Fruit fly (Drosophila melanogaster) Kc167 (cell line): ENCODE data around the gene CG12320.

ENCODE experiments used
- Myc ChIP-seq: fragments of >200 bp; optimal IDR thresholded peaks from 2 replicates; lab custom pipeline; 2017; ENCODE audit warnings: missing external identifiers
- Sin3A ChIP-seq: fragments of >200 bp; optimal IDR thresholded peaks from 2 replicates; lab custom pipeline; 2018; ENCODE audit warnings: missing external identifiers
- h ChIP-seq: fragments of >200 bp; optimal IDR thresholded peaks from 3 replicates; lab custom pipeline; 2018; ENCODE audit warnings: missing external identifiers
- insv ChIP-seq: fragments of >200 bp; optimal IDR thresholded peaks from 3 replicates; lab custom pipeline; 2018; ENCODE audit warnings: missing external identifiers
- psq ChIP-seq: fragments of >200 bp; optimal IDR thresholded peaks from 2 replicates; lab custom pipeline; 2017; ENCODE audit warnings: missing external identifiers
- ttk ChIP-seq: sonication (Bioruptor generic); optimal IDR thresholded peaks from 2 replicates; lab custom pipeline; 2017; ENCODE audit warnings: missing external identifiers

- TF ChIP-seq psq (lab: Kevin White, UChicago) (no peak), ttk (lab: Kevin White, UChicago) (no peak), h (lab: Kevin White, UChicago) (no peak), Sin3A (lab: Kevin White, UChicago) (no peak), Myc (lab: Kevin White, UChicago) (no peak), insv (lab: Kevin White, UChicago) (no peak)
Measured at dm6 chr3R:18295262-18295944, 42.9 kb upstream of the CG12320 start.
